Worm (Caenorhabditis elegans): ENCODE data around the gene rsp-5.

DNA sequence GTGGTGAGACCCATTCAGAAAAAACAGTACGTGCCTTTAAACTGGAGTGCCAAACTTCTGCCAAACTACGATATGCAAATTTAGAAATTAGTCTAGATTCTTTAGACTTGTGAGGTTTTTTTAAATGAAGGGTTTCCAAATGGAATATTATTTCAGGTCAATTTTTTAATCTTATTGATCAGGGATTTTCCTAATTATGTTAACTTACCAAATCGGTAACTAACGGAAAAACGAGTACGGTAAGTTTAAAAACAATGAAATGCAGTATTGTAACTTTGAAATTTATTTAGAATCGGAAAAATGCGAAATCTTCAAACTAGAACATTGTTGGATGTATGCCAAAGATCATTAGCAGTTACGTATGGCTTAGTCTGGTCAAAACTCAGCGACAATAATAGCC is 26.3 kb downstream of the rsp-5 start, which contains the start of gene C56E6.7:
- TF ChIP-seq pha-4 (tag; optimal IDR thresholded peaks at IDR 0.05), result no peak
- TF ChIP-seq nhr-25 (tag; optimal IDR thresholded peaks at IDR 0.05), result no peak
- no peak for TF ChIP-seq nhr-11 (tag; optimal IDR thresholded peaks at IDR 0.05)
- TF ChIP-seq ZK546.5 (tag; optimal IDR thresholded peaks at IDR 0.05), result no peak
- TF ChIP-seq ama-1 (optimal IDR thresholded peaks at IDR 0.05), result no peak
- no peak for TF ChIP-seq aly-2 (tag; optimal IDR thresholded peaks at IDR 0.05)
